Worm (Caenorhabditis elegans) whole organism, L1 larva: ENCODE results near the gene F44B9.9.

ENCODE experiments used
- aly-2 ChIP-seq: fragments of 150-350 bp; optimal IDR thresholded peaks from 2 replicates; lab custom pipeline; 2014; ENCODE audit warnings: missing biosample characterization, missing genetic modification characterization
- ceh-63 ChIP-seq: fragments of 200-800 bp; sonication (Bioruptor generic); optimal IDR thresholded peaks from 2 replicates; lab custom pipeline; 2018; ENCODE audit warnings: mild to moderate bottlenecking, missing genetic modification characterization, missing compliant biosample characterization
- efl-1 ChIP-seq, 4 experiments: fragments of 150-350 bp; optimal IDR thresholded peaks in 3 of 4; peaks in 1 of 4; 1 replicate in 1 of 4; 2 replicates in 3 of 4; lab custom pipeline; 2014; ENCODE audit warnings: missing biosample characterization in 2 of 4, missing genetic modification characterization in 2 of 4, missing genetic modification reagents in 2 of 4
- egl-27 ChIP-seq, 2 experiments: fragments of 150-350 bp in 1 of 2; sonication (generic microtip); optimal IDR thresholded peaks; 3 replicates each; lab custom pipeline; 2017 to 2018; ENCODE audit warnings: missing biosample characterization in 2 of 2, missing genetic modification characterization in 2 of 2, missing genetic modification reagents in 2 of 2
- irx-1 ChIP-seq: sonication (generic microtip); optimal IDR thresholded peaks from 2 replicates; lab custom pipeline; 2016; ENCODE audit warnings: missing genetic modification characterization, missing compliant biosample characterization
- lin-35 ChIP-seq, 2 experiments: fragments of 150-350 bp; optimal IDR thresholded peaks; 2 replicates each; lab custom pipeline; 2014; ENCODE audit warnings: missing biosample characterization in 2 of 2, missing genetic modification characterization in 2 of 2, missing genetic modification reagents in 2 of 2
- mdl-1 ChIP-seq, 2 experiments: fragments of 150-350 bp; optimal IDR thresholded peaks; 2 replicates each; lab custom pipeline; 2014 to 2017; ENCODE audit warnings: missing biosample characterization in 2 of 2, missing genetic modification characterization in 2 of 2, inconsistent platforms in 1 of 2
- nhr-11 ChIP-seq: fragments of 150-350 bp; optimal IDR thresholded peaks from 2 replicates; lab custom pipeline; 2014; ENCODE audit warnings: missing biosample characterization, missing genetic modification characterization
- pqm-1 ChIP-seq: sonication (generic microtip); optimal IDR thresholded peaks from 3 replicates; lab custom pipeline; 2017; ENCODE audit warnings: missing biosample characterization, missing genetic modification characterization
- sox-4 ChIP-seq: sonication (generic microtip); optimal IDR thresholded peaks from 2 replicates; lab custom pipeline; 2016; ENCODE audit warnings: missing genetic modification characterization, missing compliant biosample characterization
- unc-62 ChIP-seq: fragments of 150-350 bp; optimal IDR thresholded peaks from 2 replicates; lab custom pipeline; 2014; ENCODE audit warnings: missing biosample characterization, missing genetic modification reagents, missing genetic modification characterization
- ztf-11 ChIP-seq, 2 experiments: sonication (generic microtip); optimal IDR thresholded peaks; 2 replicates each; lab custom pipeline; 2016 to 2017; ENCODE audit warnings: missing genetic modification characterization in 2 of 2, missing biosample characterization in 1 of 2, missing compliant biosample characterization in 1 of 2

DNA sequence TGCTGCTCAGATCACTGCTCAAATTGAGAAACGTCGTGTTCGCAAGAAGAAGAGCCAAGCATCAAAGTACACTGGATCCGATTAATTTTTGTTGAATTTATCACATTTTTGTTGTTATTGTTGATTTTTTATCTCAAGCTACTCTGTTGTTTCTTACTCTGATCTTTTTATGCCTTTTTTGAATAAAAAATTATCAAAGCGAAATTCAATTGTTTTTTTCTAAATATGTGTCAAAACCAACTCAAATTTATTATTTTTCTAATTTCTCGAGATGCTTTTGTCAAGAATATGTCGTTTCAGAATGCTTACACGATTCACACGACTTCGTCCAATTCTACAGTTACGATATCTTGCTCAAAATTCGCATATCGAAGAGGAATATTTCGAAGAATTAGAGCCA, 16.5 kb upstream of the F44B9.9 start, which contains the start of gene K12H4.2:
- TF ChIP-seq ceh-63 (GFP tag; lab: Kevin White, UChicago) (no peak), unc-62 (GFP tag; lab: Kevin White, UChicago) (no peak), irx-1 (tag; lab: Kevin White, UChicago) (no peak), nhr-11 (tag; lab: Kevin White, UChicago) (no peak), mdl-1 (tag; optimal IDR thresholded peaks at IDR 0.05; lab: Kevin White, UChicago) (no peak), lin-35 (GFP tag; optimal IDR thresholded peaks at IDR 0.05; lab: Kevin White, UChicago) (no peak), aly-2 (no peak), sox-4 (tag; lab: Kevin White, UChicago) (no peak), egl-27 (tag; optimal IDR thresholded peaks at IDR 0.05; lab: Kevin White, UChicago) (no peak), efl-1 (optimal IDR thresholded peaks at IDR 0.05; lab: Kevin White, UChicago) (no peak), efl-1 (GFP tag; optimal IDR thresholded peaks at IDR 0.05 in 1 of 2; lab: Kevin White, UChicago) (peak in 1 of 2 experiments; percentile 12), ztf-11 (tag; optimal IDR thresholded peaks at IDR 0.05; lab: Kevin White, UChicago) (no peak), pqm-1 (no peak)
